Worm (Caenorhabditis elegans): ENCODE measurements around the gene srlf-18.

srlf-18 gene

DNA sequence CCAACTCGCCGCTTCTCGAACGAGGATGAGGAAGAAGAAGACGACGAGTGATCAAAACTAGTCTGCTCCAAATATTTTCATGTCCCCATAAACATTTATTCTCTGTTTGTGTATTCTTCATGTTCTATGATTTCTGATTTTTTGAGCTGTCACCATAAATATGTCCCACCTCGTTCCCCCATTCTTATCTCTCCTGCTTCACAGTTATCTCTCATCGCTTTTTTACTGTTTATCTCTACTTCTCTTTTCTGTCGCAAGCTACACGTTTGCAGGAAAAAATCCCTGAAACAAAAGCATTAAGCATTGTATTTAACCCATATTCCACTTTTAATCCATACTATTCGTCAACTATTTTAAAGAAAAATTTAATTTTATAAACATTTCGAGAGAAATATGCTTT, 29.5 kb upstream of the srlf-18 start:
- TF ChIP-seq lin-15B (tag; optimal IDR thresholded peaks at IDR 0.05) (no peak), ceh-28 (tag; optimal IDR thresholded peaks at IDR 0.05) (no peak), unc-39 (tag; optimal IDR thresholded peaks at IDR 0.05) (no peak), mml-1 (tag; optimal IDR thresholded peaks at IDR 0.05) (no peak), ama-1 (optimal IDR thresholded peaks at IDR 0.05) (no peak), ZK546.5 (tag; optimal IDR thresholded peaks at IDR 0.05) (no peak), nfya-1 (tag; optimal IDR thresholded peaks at IDR 0.05; ENCODE audit: insufficient read depth) (peak; percentile 44), fkh-2 (tag; optimal IDR thresholded peaks at IDR 0.05) (no peak), fos-1 (tag; optimal IDR thresholded peaks at IDR 0.05) (no peak), nhr-67 (tag; optimal IDR thresholded peaks at IDR 0.05) (no peak), nhr-77 (tag; optimal IDR thresholded peaks at IDR 0.05) (no peak), unc-62 (GFP tag; optimal IDR thresholded peaks at IDR 0.05) (no peak), nhr-12 (tag; optimal IDR thresholded peaks at IDR 0.05) (no peak), ztf-4 (tag; optimal IDR thresholded peaks at IDR 0.05) (no peak), elt-3 (tag; optimal IDR thresholded peaks at IDR 0.05) (no peak), skn-1 (tag; optimal IDR thresholded peaks at IDR 0.05) (no peak), daf-12 (tag; optimal IDR thresholded peaks at IDR 0.05) (no peak), fkh-10 (GFP tag; optimal IDR thresholded peaks at IDR 0.05) (no peak), R02D3.7 (tag; optimal IDR thresholded peaks at IDR 0.05) (no peak), pha-4 (tag; optimal IDR thresholded peaks at IDR 0.05) (peak; percentile 29), lsy-12 (tag; optimal IDR thresholded peaks at IDR 0.05) (no peak), nhr-43 (tag; optimal IDR thresholded peaks at IDR 0.05; ENCODE audit: poor library complexity, severe bottlenecking) (no peak), pqm-1 (tag; optimal IDR thresholded peaks at IDR 0.05) (peak; percentile 11), ceh-9 (tag; optimal IDR thresholded peaks at IDR 0.05) (no peak), ceh-16 (tag; optimal IDR thresholded peaks at IDR 0.05) (no peak), elt-2 (tag; optimal IDR thresholded peaks at IDR 0.05) (peak; percentile 58)

DNA sequence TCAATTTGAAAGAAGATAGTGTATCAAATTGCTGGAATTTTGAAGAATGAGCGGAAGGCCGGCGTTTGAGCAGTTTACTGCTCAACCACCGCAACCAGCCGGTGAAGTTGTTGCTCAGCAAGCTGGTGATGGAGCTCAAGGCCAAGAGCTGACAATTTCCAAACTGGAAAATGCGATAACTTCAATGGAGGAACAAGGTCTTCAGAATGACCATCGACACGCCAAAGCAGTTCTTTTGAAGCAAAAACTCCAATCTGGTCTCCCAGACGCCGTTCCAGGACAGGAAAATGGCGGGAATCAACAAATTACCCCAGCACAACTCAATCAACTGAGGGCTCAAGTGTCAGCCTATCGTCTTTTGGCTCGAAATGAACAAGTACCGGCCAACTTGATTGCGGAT, 24.7 kb upstream of the srlf-18 start:
- no peak for TF ChIP-seq elt-1 (tag; optimal IDR thresholded peaks at IDR 0.05)
- TF ChIP-seq ama-1 (optimal IDR thresholded peaks at IDR 0.05): no peak
- TF ChIP-seq lsy-12 (tag; optimal IDR thresholded peaks at IDR 0.05): no peak
- no peak for TF ChIP-seq egl-5 (tag; optimal IDR thresholded peaks at IDR 0.05)
- TF ChIP-seq ceh-82 (tag; optimal IDR thresholded peaks at IDR 0.05): no peak
- no peak for TF ChIP-seq R02D3.7 (tag; optimal IDR thresholded peaks at IDR 0.05)
- no peak for TF ChIP-seq daf-12 (tag; optimal IDR thresholded peaks at IDR 0.05)

DNA sequence TGAATTAATAATTGTTTCAGACTA, 24.5 kb upstream of the srlf-18 start, which contains the start of gene swsn-4:
TSS of gene swsn-4 (plus strand) at position 21 of the 24 bp plus-strand sequence.
- TF ChIP-seq egl-27 (tag; optimal IDR thresholded peaks at IDR 0.05) (no peak), nhr-28 (tag; optimal IDR thresholded peaks at IDR 0.05) (no peak), zag-1 (tag; optimal IDR thresholded peaks at IDR 0.05) (no peak), R02D3.7 (tag; optimal IDR thresholded peaks at IDR 0.05) (no peak), elt-3 (tag; optimal IDR thresholded peaks at IDR 0.05) (no peak), elt-2 (tag; optimal IDR thresholded peaks at IDR 0.05) (no peak), ceh-28 (tag; optimal IDR thresholded peaks at IDR 0.05) (no peak), ama-1 (optimal IDR thresholded peaks at IDR 0.05) (no peak), snpc-4 (tag; optimal IDR thresholded peaks at IDR 0.05) (no peak), jun-1 (tag; optimal IDR thresholded peaks at IDR 0.05) (no peak)

DNA sequence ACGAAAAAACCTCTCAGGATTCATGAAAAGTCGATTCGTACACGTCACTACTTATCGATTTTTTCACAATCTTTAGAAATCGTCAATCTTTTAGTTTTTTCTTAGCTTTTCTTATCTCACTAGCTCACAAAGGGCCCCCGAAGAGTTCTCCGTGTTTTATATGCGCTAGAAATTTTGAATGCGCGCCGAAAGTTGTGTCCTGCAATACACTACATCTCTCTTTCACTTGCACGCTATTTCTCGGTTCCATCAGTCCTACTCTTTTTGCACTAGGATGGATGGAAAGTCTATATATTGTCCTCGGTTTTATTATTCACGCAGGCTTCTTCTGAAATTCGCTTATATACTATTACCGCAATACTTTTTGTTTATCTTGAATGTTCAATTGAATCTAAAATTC, 24.3 kb upstream of the srlf-18 start:
- TF ChIP-seq nfya-1 (tag; optimal IDR thresholded peaks at IDR 0.05; ENCODE audit: insufficient read depth): no peak
- TF ChIP-seq fkh-10 (GFP tag; optimal IDR thresholded peaks at IDR 0.05): no peak
- TF ChIP-seq tbx-2 (tag; optimal IDR thresholded peaks at IDR 0.05): no peak
- TF ChIP-seq nhr-12 (tag; optimal IDR thresholded peaks at IDR 0.05): no peak
- no peak for TF ChIP-seq egl-5 (tag; optimal IDR thresholded peaks at IDR 0.05)
- no peak for TF ChIP-seq aly-2 (tag; optimal IDR thresholded peaks at IDR 0.05)
- no peak for TF ChIP-seq nhr-237 (tag; optimal IDR thresholded peaks at IDR 0.05)
- TF ChIP-seq pha-4 (tag; optimal IDR thresholded peaks at IDR 0.05): no peak
- TF ChIP-seq fos-1 (tag; optimal IDR thresholded peaks at IDR 0.05): no peak
- no peak for TF ChIP-seq ceh-82 (tag; optimal IDR thresholded peaks at IDR 0.05)
- TF ChIP-seq nhr-11 (tag; optimal IDR thresholded peaks at IDR 0.05): no peak
- TF ChIP-seq unc-39 (tag; optimal IDR thresholded peaks at IDR 0.05): no peak
- no peak for TF ChIP-seq nhr-25 (tag; optimal IDR thresholded peaks at IDR 0.05)
- TF ChIP-seq fkh-2 (tag; optimal IDR thresholded peaks at IDR 0.05): no peak
- TF ChIP-seq zag-1 (tag; optimal IDR thresholded peaks at IDR 0.05): no peak
